Worm (Caenorhabditis elegans) whole organism, L4 larva: ENCODE data around the gene T09A5.15.

ENCODE experiments used
- D1046.2 ChIP-seq: fragments of 200-800 bp; sonication (Bioruptor generic); IDR thresholded peaks from 2 replicates; pipeline ENCODE4 v1.3.6; 2022; ENCODE audit warnings: missing genetic modification characterization, missing compliant biosample characterization
- F26F4.8 ChIP-seq: fragments of 200-800 bp; sonication (Bioruptor generic); conservative IDR thresholded peaks from 2 replicates; pipeline ENCODE4 v1.3.6; 2022; ENCODE audit warnings: missing genetic modification characterization, missing compliant biosample characterization
- R02D3.7 ChIP-seq: fragments of 150-350 bp; sonication (generic microtip); optimal IDR thresholded peaks from 3 replicates; lab custom pipeline; 2014; ENCODE audit warnings: missing biosample characterization, missing genetic modification characterization
- T26A8.4 ChIP-seq: fragments of 200-800 bp; sonication (Bioruptor generic); IDR thresholded peaks from 2 replicates; pipeline ENCODE4 v1.3.6; 2022; ENCODE audit warnings: missing genetic modification characterization, missing compliant biosample characterization
- Y105C5A.15 ChIP-seq: fragments of 200-800 bp; sonication (Bioruptor generic); IDR thresholded peaks from 2 replicates; pipeline ENCODE4 v1.3.6; 2022; ENCODE audit warnings: missing genetic modification characterization, missing compliant biosample characterization
- ZK337.2 ChIP-seq: fragments of 200-800 bp; sonication (Bioruptor generic); IDR thresholded peaks from 2 replicates; pipeline ENCODE4 v1.3.6; 2022; ENCODE audit warnings: missing genetic modification reagents, missing genetic modification characterization, missing compliant biosample characterization
- arid-1 ChIP-seq: fragments of 200-800 bp; sonication (Bioruptor generic); conservative IDR thresholded peaks from 2 replicates; pipeline ENCODE4 v1.3.6; 2022; ENCODE audit warnings: missing genetic modification reagents, missing genetic modification characterization, missing compliant biosample characterization
- attf-4 ChIP-seq: sonication (generic microtip); optimal IDR thresholded peaks from 3 replicates; lab custom pipeline; 2017; ENCODE audit warnings: missing biosample characterization, missing genetic modification characterization
- ceh-44 ChIP-seq: fragments of 200-800 bp; sonication (Bioruptor generic); IDR thresholded peaks from 2 replicates; pipeline ENCODE4 v1.3.6; 2022; ENCODE audit warnings: missing genetic modification reagents, missing genetic modification characterization, missing compliant biosample characterization
- ceh-62 ChIP-seq: sonication (generic microtip); optimal IDR thresholded peaks from 2 replicates; lab custom pipeline; 2017; ENCODE audit warnings: missing biosample characterization, missing genetic modification characterization
- ceh-82 ChIP-seq: sonication (generic microtip); optimal IDR thresholded peaks from 2 replicates; lab custom pipeline; 2017; ENCODE audit warnings: missing biosample characterization, missing genetic modification characterization
- ces-1 ChIP-seq: fragments of 150-350 bp; sonication (generic microtip); optimal IDR thresholded peaks from 4 replicates; lab custom pipeline; 2014; ENCODE audit warnings: missing biosample characterization, missing genetic modification reagents, missing genetic modification characterization
- ctbp-1 ChIP-seq: fragments of 200-800 bp; sonication (Bioruptor generic); IDR thresholded peaks from 2 replicates; pipeline ENCODE4 v1.3.6; 2022; ENCODE audit warnings: missing genetic modification reagents, missing genetic modification characterization, missing compliant biosample characterization
- daf-19 ChIP-seq: fragments of 200-800 bp; sonication (Bioruptor generic); conservative IDR thresholded peaks from 2 replicates; pipeline ENCODE4 v1.3.6; 2022; ENCODE audit warnings: missing genetic modification characterization, missing compliant biosample characterization
- dmd-9 ChIP-seq: fragments of 200-800 bp; sonication (Bioruptor generic); IDR thresholded peaks from 2 replicates; pipeline ENCODE4 v1.3.6; 2022; ENCODE audit warnings: missing genetic modification reagents, missing genetic modification characterization, missing compliant biosample characterization
- dpl-1 ChIP-seq: fragments of 150-350 bp; optimal IDR thresholded peaks from 2 replicates; lab custom pipeline; 2014; ENCODE audit warnings: missing biosample characterization, missing genetic modification reagents, missing genetic modification characterization
- duxl-1 ChIP-seq: sonication (generic microtip); optimal IDR thresholded peaks from 2 replicates; lab custom pipeline; 2016; ENCODE audit warnings: mild to moderate bottlenecking, missing genetic modification characterization, moderate library complexity, missing compliant biosample characterization; ENCODE audit not compliant: poor library complexity
- dve-1 ChIP-seq: sonication (generic microtip); optimal IDR thresholded peaks from 2 replicates; lab custom pipeline; 2017; ENCODE audit warnings: antibody characterized with exemption, mild to moderate bottlenecking, missing genetic modification characterization, missing compliant biosample characterization; ENCODE audit not compliant: insufficient read depth
- egl-27 ChIP-seq: sonication (generic microtip); optimal IDR thresholded peaks from 3 replicates; lab custom pipeline; 2017; ENCODE audit warnings: missing biosample characterization, missing genetic modification reagents, missing genetic modification characterization
- fos-1 ChIP-seq: fragments of 150-350 bp; optimal IDR thresholded peaks from 2 replicates; lab custom pipeline; 2014; ENCODE audit warnings: missing biosample characterization, missing genetic modification characterization
- hlh-30 ChIP-seq: sonication (generic microtip); optimal IDR thresholded peaks from 2 replicates; lab custom pipeline; 2017; ENCODE audit warnings: antibody characterized with exemption, mild to moderate bottlenecking, missing genetic modification characterization, missing compliant biosample characterization; ENCODE audit not compliant: insufficient read depth
- jun-1 ChIP-seq: fragments of 150-350 bp; optimal IDR thresholded peaks from 2 replicates; lab custom pipeline; 2014; ENCODE audit warnings: missing biosample characterization, missing genetic modification reagents, missing genetic modification characterization
- lim-7 ChIP-seq: fragments of 200-800 bp; sonication (Bioruptor generic); IDR thresholded peaks from 2 replicates; pipeline ENCODE4 v1.3.6; 2022; ENCODE audit warnings: missing genetic modification characterization, missing compliant biosample characterization
- lin-1 ChIP-seq: fragments of 200-800 bp; sonication (Bioruptor generic); IDR thresholded peaks from 2 replicates; pipeline ENCODE4 v1.3.6; 2022; ENCODE audit warnings: missing genetic modification reagents, missing genetic modification characterization, missing compliant biosample characterization
- lin-15B ChIP-seq: fragments of 150-350 bp; sonication (generic microtip); optimal IDR thresholded peaks from 3 replicates; lab custom pipeline; 2014; ENCODE audit warnings: missing biosample characterization, missing genetic modification characterization
- lin-29 ChIP-seq: fragments of 200-800 bp; sonication (Bioruptor generic); IDR thresholded peaks from 2 replicates; pipeline ENCODE4 v1.3.6; 2022; ENCODE audit warnings: missing genetic modification reagents, missing genetic modification characterization, missing compliant biosample characterization
- lin-38 ChIP-seq: fragments of 200-800 bp; sonication (Bioruptor generic); IDR thresholded peaks from 2 replicates; pipeline ENCODE4 v1.3.6; 2022; ENCODE audit warnings: missing genetic modification reagents, missing genetic modification characterization, missing compliant biosample characterization
- madf-9 ChIP-seq: fragments of 200-800 bp; sonication (Bioruptor generic); conservative IDR thresholded peaks from 2 replicates; pipeline ENCODE4 v1.3.6; 2022; ENCODE audit warnings: missing genetic modification reagents, missing genetic modification characterization, missing compliant biosample characterization
- mdt-29 ChIP-seq: fragments of 200-800 bp; sonication (Bioruptor generic); IDR thresholded peaks from 2 replicates; pipeline ENCODE4 v1.3.6; 2022; ENCODE audit warnings: missing genetic modification reagents, missing genetic modification characterization, missing compliant biosample characterization
- mep-1 ChIP-seq: fragments of 150-350 bp; sonication (generic microtip); optimal IDR thresholded peaks from 3 replicates; lab custom pipeline; 2014; ENCODE audit warnings: missing biosample characterization, missing genetic modification characterization
- mes-2 ChIP-seq: sonication (generic microtip); optimal IDR thresholded peaks from 2 replicates; lab custom pipeline; 2016; ENCODE audit warnings: missing genotype, mild to moderate bottlenecking, missing genetic modification characterization, missing compliant biosample characterization; ENCODE audit not compliant: poor library complexity, severe bottlenecking
- mxl-2 ChIP-seq: fragments of 200-800 bp; sonication (Bioruptor generic); conservative IDR thresholded peaks from 2 replicates; pipeline ENCODE4 v1.3.6; 2022; ENCODE audit warnings: missing genetic modification reagents, missing genetic modification characterization, missing compliant biosample characterization
- mxl-3 ChIP-seq: fragments of 200-800 bp; sonication (Bioruptor generic); optimal IDR thresholded peaks from 2 replicates; lab custom pipeline; 2018; ENCODE audit warnings: mild to moderate bottlenecking, missing genetic modification characterization, missing compliant biosample characterization
- nhr-102 ChIP-seq: sonication (generic microtip); optimal IDR thresholded peaks from 2 replicates; lab custom pipeline; 2016; ENCODE audit warnings: mild to moderate bottlenecking, missing genetic modification characterization, moderate library complexity, missing compliant biosample characterization
- nhr-25 ChIP-seq: sonication (generic microtip); optimal IDR thresholded peaks from 2 replicates; lab custom pipeline; 2017; ENCODE audit warnings: missing genetic modification characterization, mild to moderate bottlenecking, missing compliant biosample characterization, antibody characterized with exemption, moderate library complexity, borderline replicate concordance; ENCODE audit not compliant: insufficient read depth
- nhr-28 ChIP-seq: fragments of 150-350 bp; optimal IDR thresholded peaks from 2 replicates; lab custom pipeline; 2014; ENCODE audit warnings: missing biosample characterization, missing genetic modification characterization
- nhr-41 ChIP-seq: fragments of 200-800 bp; sonication (Bioruptor generic); IDR thresholded peaks from 2 replicates; pipeline ENCODE4 v1.3.6; 2022; ENCODE audit warnings: missing genetic modification reagents, missing genetic modification characterization, missing compliant biosample characterization
- nhr-42 ChIP-seq: fragments of 200-800 bp; sonication (Bioruptor generic); IDR thresholded peaks from 2 replicates; pipeline ENCODE4 v1.3.6; 2022; ENCODE audit warnings: missing genetic modification characterization, missing compliant biosample characterization
- nhr-6 ChIP-seq: fragments of 150-350 bp; optimal IDR thresholded peaks from 2 replicates; lab custom pipeline; 2014; ENCODE audit warnings: missing biosample characterization, missing genetic modification characterization
- nhr-76 ChIP-seq: fragments of 150-350 bp; optimal IDR thresholded peaks from 2 replicates; lab custom pipeline; 2014; ENCODE audit warnings: missing biosample characterization, missing genetic modification characterization
- pha-4 ChIP-seq, 2 experiments: fragments of 150-350 bp in 1 of 2; fragments of 200-800 bp in 1 of 2; sonication (Bioruptor generic) in 1 of 2; IDR thresholded peaks in 1 of 2; optimal IDR thresholded peaks in 1 of 2; 2 replicates each; pipeline versions ENCODE4 v1.3.6 to Lab custom; 2014 to 2022; ENCODE audit warnings: missing genetic modification characterization in 2 of 2, missing genetic modification reagents in 2 of 2, missing biosample characterization in 1 of 2, missing compliant biosample characterization in 1 of 2
- php-3 ChIP-seq: fragments of 200-800 bp; sonication (Bioruptor generic); IDR thresholded peaks from 2 replicates; pipeline ENCODE4 v1.3.6; 2022; ENCODE audit warnings: missing genetic modification reagents, missing genetic modification characterization, missing compliant biosample characterization
- rbr-2 ChIP-seq: sonication (generic microtip); optimal IDR thresholded peaks from 2 replicates; lab custom pipeline; 2016; ENCODE audit warnings: missing genotype, missing genetic modification characterization, missing compliant biosample characterization
- snpc-1.2 ChIP-seq: fragments of 200-800 bp; sonication (Bioruptor generic); IDR thresholded peaks from 2 replicates; pipeline ENCODE4 v1.3.6; 2022; ENCODE audit warnings: missing genetic modification reagents, missing genetic modification characterization, missing compliant biosample characterization
- spr-1 ChIP-seq: sonication (generic microtip); optimal IDR thresholded peaks from 2 replicates; lab custom pipeline; 2016; ENCODE audit warnings: mild to moderate bottlenecking, missing genetic modification characterization, missing compliant biosample characterization
- spr-3 ChIP-seq: fragments of 200-800 bp; sonication (Bioruptor generic); optimal IDR thresholded peaks from 2 replicates; lab custom pipeline; 2018; ENCODE audit warnings: mild to moderate bottlenecking, missing genetic modification characterization, missing compliant biosample characterization
- unc-39 ChIP-seq: sonication (generic microtip); optimal IDR thresholded peaks from 2 replicates; lab custom pipeline; 2017; ENCODE audit warnings: missing biosample characterization, missing genetic modification characterization
- vab-7 ChIP-seq: fragments of 200-800 bp; sonication (Bioruptor generic); IDR thresholded peaks from 2 replicates; pipeline ENCODE4 v1.3.6; 2022; ENCODE audit warnings: missing genetic modification reagents, missing genetic modification characterization, missing compliant biosample characterization
- zag-1 ChIP-seq: fragments of 150-350 bp; optimal IDR thresholded peaks from 2 replicates; lab custom pipeline; 2014; ENCODE audit warnings: missing biosample characterization, missing genetic modification characterization
- zfp-2 ChIP-seq: sonication (generic microtip); optimal IDR thresholded peaks from 2 replicates; lab custom pipeline; 2016; ENCODE audit warnings: mild to moderate bottlenecking, missing genetic modification characterization, missing compliant biosample characterization
- zip-11 ChIP-seq: fragments of 200-800 bp; sonication (Bioruptor generic); IDR thresholded peaks from 2 replicates; pipeline ENCODE4 v1.3.6; 2022; ENCODE audit warnings: missing genetic modification characterization, missing compliant biosample characterization

T09A5.15 gene

DNA sequence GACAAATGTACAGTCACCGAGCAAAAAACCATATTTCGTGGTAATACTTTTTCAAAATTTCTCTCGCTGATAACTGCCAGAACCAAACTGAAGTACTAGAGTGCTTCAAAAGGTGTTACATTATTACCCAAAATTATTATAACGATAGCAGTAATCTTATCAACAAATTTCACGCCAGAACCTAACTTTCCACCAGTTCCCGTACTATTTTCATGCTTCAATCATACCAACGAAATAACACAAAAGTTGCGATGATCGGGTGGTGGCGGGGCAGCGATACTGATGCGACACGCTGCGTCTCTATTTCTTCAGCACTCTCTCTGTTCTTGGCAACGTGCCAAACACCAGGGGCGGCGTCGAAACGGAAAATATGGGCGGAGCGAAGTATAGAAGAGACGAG, 48.8 kb upstream of the T09A5.15 start (continued):
- TF ChIP-seq pha-4 (GFP tag; IDR thresholded peaks at IDR 0.05; lab: Robert Waterston, UW) (peak; percentile 52; the same call in 1 of the 2 replicates), pha-4 (tag; optimal IDR thresholded peaks at IDR 0.05; lab: Kevin White, UChicago) (no peak), mdt-29 (GFP tag; lab: Robert Waterston, UW) (no peak), snpc-1.2 (no peak), unc-39 (tag; lab: Kevin White, UChicago) (no peak), zag-1 (tag; lab: Kevin White, UChicago) (no peak), dve-1 (tag; lab: Kevin White, UChicago) (peak; percentile 70), nhr-102 (tag; lab: Kevin White, UChicago) (peak; percentile 16), mxl-2 (no peak), spr-1 (no peak), nhr-25 (no peak), jun-1 (tag; lab: Kevin White, UChicago) (peak; percentile 22), ZK337.2 (GFP tag; lab: Robert Waterston, UW) (no peak), egl-27 (tag; lab: Kevin White, UChicago) (no peak), ceh-44 (GFP tag; lab: Robert Waterston, UW) (no peak), D1046.2 (GFP tag; lab: Robert Waterston, UW) (no peak), nhr-76 (tag; lab: Kevin White, UChicago) (no peak), R02D3.7 (tag; lab: Kevin White, UChicago) (no peak), ctbp-1 (GFP tag; lab: Robert Waterston, UW) (no peak), rbr-2 (no peak), mep-1 (tag; lab: Kevin White, UChicago) (peak; percentile 23), lin-15B (tag; lab: Kevin White, UChicago) (no peak), ces-1 (GFP tag; lab: Kevin White, UChicago) (no peak), F26F4.8 (GFP tag; lab: Robert Waterston, UW) (no peak), lin-1 (GFP tag; lab: Robert Waterston, UW) (peak; percentile 40; the same call in 1 of the 2 replicates), dmd-9 (GFP tag; lab: Robert Waterston, UW) (no peak), arid-1 (GFP tag; lab: Robert Waterston, UW) (no peak), php-3 (GFP tag; lab: Robert Waterston, UW) (peak; percentile 72; the same call in 1 of the 2 replicates), nhr-42 (GFP tag; lab: Robert Waterston, UW) (no peak), Y105C5A.15 (GFP tag; lab: Robert Waterston, UW) (no peak), nhr-6 (no peak), dpl-1 (GFP tag; lab: Kevin White, UChicago) (no peak), ceh-82 (no peak), duxl-1 (tag; lab: Kevin White, UChicago) (no peak), mxl-3 (GFP tag; lab: Kevin White, UChicago) (peak; percentile 56), daf-19 (GFP tag; lab: Robert Waterston, UW) (no peak), spr-3 (GFP tag; lab: Kevin White, UChicago) (no peak), lin-38 (GFP tag; lab: Robert Waterston, UW) (no peak), nhr-41 (GFP tag; lab: Robert Waterston, UW) (no peak), lin-29 (no peak), mes-2 (peak; percentile 17), zfp-2 (tag; lab: Kevin White, UChicago) (no peak), zip-11 (GFP tag; lab: Robert Waterston, UW) (no peak), attf-4 (tag; lab: Kevin White, UChicago) (no peak), nhr-28 (peak; percentile 78), hlh-30 (no peak), vab-7 (GFP tag; lab: Robert Waterston, UW) (no peak), madf-9 (GFP tag; lab: Robert Waterston, UW) (0 out of 2 replicates have a peak, but pooled peaks have one; percentile 13), T26A8.4 (GFP tag; lab: Robert Waterston, UW) (no peak), ceh-62 (tag; lab: Kevin White, UChicago) (no peak), fos-1 (no peak), lim-7 (no peak)
